Worm (Caenorhabditis elegans): ENCODE measurements around the gene F26D10.13.
A peak's percentile ranks its signal among the peaks of the same experiment; 100 is the strongest.

F26D10.13 gene

ce11 chrIV:17285263-17285662, 20.6 kb upstream of the F26D10.13 start (continued):
- TF ChIP-seq php-3 (GFP tag; IDR thresholded peaks at IDR 0.05) (no peak), hif-1 (tag; optimal IDR thresholded peaks at IDR 0.05) (peak in 1 of 2 experiments; percentile 26)

ce11 chrIV:17284511-17285089, 20.0 kb upstream of the F26D10.13 start:
- TF ChIP-seq snpc-1.2 (GFP tag; IDR thresholded peaks at IDR 0.05), result peak; percentile 44; the same call in 1 of the 2 replicates
- TF ChIP-seq lin-38 (GFP tag; IDR thresholded peaks at IDR 0.05), result 0 out of 2 replicates have a peak, but pooled peaks have one; percentile 16
- peak; percentile 41; the same call in 1 of the 2 replicates for TF ChIP-seq Y48G9A.11 (GFP tag; IDR thresholded peaks at IDR 0.05)

ce11 chrIV:17284099-17284498, 19.5 kb upstream of the F26D10.13 start, which contains the start of gene nra-1:
Gene nra-1, minus strand, starts transcription at chrIV:17284199.
- TF ChIP-seq ceh-62 (tag; optimal IDR thresholded peaks at IDR 0.05), result no peak
- TF ChIP-seq ztf-11 (tag; optimal IDR thresholded peaks at IDR 0.05), result no peak
- TF ChIP-seq arid-1 (GFP tag; conservative IDR thresholded peaks at IDR 0.05), result no peak
- TF ChIP-seq ama-1 (optimal IDR thresholded peaks at IDR 0.05), result no peak
- TF ChIP-seq ceh-20 (GFP tag; IDR thresholded peaks at IDR 0.05), result no peak
- TF ChIP-seq saeg-2 (GFP tag; IDR thresholded peaks at IDR 0.05), result no peak
- TF ChIP-seq daf-12 (tag; optimal IDR thresholded peaks at IDR 0.05), result no peak
- no peak for TF ChIP-seq T26A8.4 (GFP tag; IDR thresholded peaks at IDR 0.05)
- no peak for TF ChIP-seq aha-1 (tag)
- TF ChIP-seq unc-62 (GFP tag; optimal IDR thresholded peaks at IDR 0.05 in 1 of 2), result no peak
- no peak for TF ChIP-seq unc-62 (tag; optimal IDR thresholded peaks at IDR 0.05)
- TF ChIP-seq mdl-1 (tag; optimal IDR thresholded peaks at IDR 0.05), result no peak
- no peak for TF ChIP-seq unc-130 (GFP tag; optimal IDR thresholded peaks at IDR 0.05)
- no peak for TF ChIP-seq ceh-82 (tag; optimal IDR thresholded peaks at IDR 0.05)
- no peak for TF ChIP-seq dmd-6 (GFP tag; IDR thresholded peaks at IDR 0.05)
- TF ChIP-seq daf-19 (GFP tag; conservative IDR thresholded peaks at IDR 0.05), result no peak

- no peak for TF ChIP-seq nhr-28 (tag; optimal IDR thresholded peaks at IDR 0.05)
- peak; percentile 66 for TF ChIP-seq ztf-7 (tag; optimal IDR thresholded peaks at IDR 0.05)
- no peak; the same call in none of the 2 replicates for TF ChIP-seq lin-29 (GFP tag; IDR thresholded peaks at IDR 0.05)
- TF ChIP-seq ceh-20 (GFP tag; IDR thresholded peaks at IDR 0.05), result peak; percentile 49; the same call in 1 of the 2 replicates
- peak; percentile 40 for TF ChIP-seq F10B5.3 (tag; optimal IDR thresholded peaks at IDR 0.05)
- TF ChIP-seq mes-2 (tag; optimal IDR thresholded peaks at IDR 0.05; ENCODE audit: poor library complexity, severe bottlenecking), result peak; percentile 44
- peak; percentile 95 for TF ChIP-seq dve-1 (tag; optimal IDR thresholded peaks at IDR 0.05; ENCODE audit: insufficient read depth)
- peak; percentile 95 for TF ChIP-seq set-16 (GFP tag; IDR thresholded peaks at IDR 0.05)
- peak; percentile 4 for TF ChIP-seq sdz-12 (GFP tag; optimal IDR thresholded peaks at IDR 0.05)
- TF ChIP-seq ceh-28 (tag; optimal IDR thresholded peaks at IDR 0.05), result no peak
- TF ChIP-seq duxl-1 (tag; optimal IDR thresholded peaks at IDR 0.05; ENCODE audit: poor library complexity), result peak; percentile 32
- peak; percentile 55 for TF ChIP-seq dpl-1 (GFP tag; optimal IDR thresholded peaks at IDR 0.05)
- no peak for TF ChIP-seq ceh-82 (tag; optimal IDR thresholded peaks at IDR 0.05)
- TF ChIP-seq unc-130 (GFP tag; optimal IDR thresholded peaks at IDR 0.05), result no peak
- TF ChIP-seq hif-1 (tag; optimal IDR thresholded peaks at IDR 0.05), result no peak
- TF ChIP-seq R02D3.7 (tag; optimal IDR thresholded peaks at IDR 0.05), result no peak
- peak; percentile 93 for TF ChIP-seq snpc-1.2 (GFP tag; IDR thresholded peaks at IDR 0.05)
- no peak for TF ChIP-seq gei-8 (GFP tag; optimal IDR thresholded peaks at IDR 0.05)
- peak; percentile 85 for TF ChIP-seq T20F7.1 (GFP tag; optimal IDR thresholded peaks at IDR 0.05)
- peak; percentile 70 for TF ChIP-seq mdt-29 (GFP tag; IDR thresholded peaks at IDR 0.05)
- peak; percentile 81 for TF ChIP-seq lin-38 (GFP tag; IDR thresholded peaks at IDR 0.05)
- no peak for TF ChIP-seq D1046.2 (GFP tag; IDR thresholded peaks at IDR 0.05)
- TF ChIP-seq madf-9 (GFP tag; conservative IDR thresholded peaks at IDR 0.05), result no peak; the same call in 1 of the 2 replicates
- no peak for TF ChIP-seq nhr-42 (GFP tag; IDR thresholded peaks at IDR 0.05)
- TF ChIP-seq dmd-9 (GFP tag; IDR thresholded peaks at IDR 0.05), result no peak
- 0 out of 2 replicates have a peak, but pooled peaks have one; percentile 6 for TF ChIP-seq saeg-2 (GFP tag; IDR thresholded peaks at IDR 0.05)
- peak; percentile 81 for TF ChIP-seq pha-4 (GFP tag; IDR thresholded peaks at IDR 0.05)
- TF ChIP-seq pha-4 (tag; optimal IDR thresholded peaks at IDR 0.05), result no peak
Measured at ce11 chrIV:17281060-17282021, 16.7 kb upstream of the F26D10.13 start.
